Worm (Caenorhabditis elegans) whole organism, L4 larva: Measurements from ENCODE around the gene acc-3.

ENCODE experiments used
- F26F4.8 ChIP-seq: fragments of 200-800 bp; sonication (Bioruptor generic); conservative IDR thresholded peaks from 2 replicates; pipeline ENCODE4 v1.3.6; 2022; ENCODE audit warnings: missing genetic modification characterization, missing compliant biosample characterization
- F44E2.7 ChIP-seq: fragments of 200-800 bp; sonication (Bioruptor generic); IDR thresholded peaks from 2 replicates; pipeline ENCODE4 v2.1.2; 2022; ENCODE audit warnings: missing genetic modification characterization, missing compliant biosample characterization
- T20F7.1 ChIP-seq: fragments of 200-800 bp; sonication (Bioruptor generic); optimal IDR thresholded peaks from 2 replicates; lab custom pipeline; 2018; ENCODE audit warnings: mild to moderate bottlenecking, missing genetic modification characterization, missing compliant biosample characterization
- T26A8.4 ChIP-seq: fragments of 200-800 bp; sonication (Bioruptor generic); IDR thresholded peaks from 2 replicates; pipeline ENCODE4 v1.3.6; 2022; ENCODE audit warnings: missing genetic modification characterization, missing compliant biosample characterization
- Y48G9A.11 ChIP-seq: fragments of 200-800 bp; sonication (Bioruptor generic); IDR thresholded peaks from 2 replicates; pipeline ENCODE4 v1.3.6; 2022; ENCODE audit warnings: missing genetic modification reagents, missing genetic modification characterization, missing compliant biosample characterization
- aha-1 ChIP-seq: fragments of 150-350 bp; peaks from one replicate; lab custom pipeline; 2014; ENCODE audit warnings: missing biosample characterization, missing genetic modification characterization
- ama-1 ChIP-seq: fragments of 150-350 bp; optimal IDR thresholded peaks from 2 replicates; lab custom pipeline; 2014; ENCODE audit warnings: inconsistent platforms, mixed read lengths
- attf-4 ChIP-seq: sonication (generic microtip); optimal IDR thresholded peaks from 3 replicates; lab custom pipeline; 2017; ENCODE audit warnings: missing biosample characterization, missing genetic modification characterization
- ceh-28 ChIP-seq: fragments of 150-350 bp; optimal IDR thresholded peaks from 2 replicates; lab custom pipeline; 2014; ENCODE audit warnings: missing biosample characterization, missing genetic modification reagents, missing genetic modification characterization
- ceh-32 ChIP-seq: sonication (generic microtip); optimal IDR thresholded peaks from 2 replicates; lab custom pipeline; 2016; ENCODE audit warnings: mild to moderate bottlenecking, missing genetic modification characterization, missing compliant biosample characterization; ENCODE audit not compliant: poor library complexity
- ceh-62 ChIP-seq: sonication (generic microtip); optimal IDR thresholded peaks from 2 replicates; lab custom pipeline; 2017; ENCODE audit warnings: missing biosample characterization, missing genetic modification characterization
- ces-1 ChIP-seq: fragments of 150-350 bp; sonication (generic microtip); optimal IDR thresholded peaks from 4 replicates; lab custom pipeline; 2014; ENCODE audit warnings: missing biosample characterization, missing genetic modification reagents, missing genetic modification characterization
- cey-2 ChIP-seq: sonication (generic microtip); optimal IDR thresholded peaks from 3 replicates; lab custom pipeline; 2017; ENCODE audit warnings: missing genetic modification characterization, mild to moderate bottlenecking, missing compliant biosample characterization, antibody characterized with exemption, borderline replicate concordance; ENCODE audit not compliant: insufficient read depth
- ctbp-1 ChIP-seq: fragments of 200-800 bp; sonication (Bioruptor generic); IDR thresholded peaks from 2 replicates; pipeline ENCODE4 v1.3.6; 2022; ENCODE audit warnings: missing genetic modification reagents, missing genetic modification characterization, missing compliant biosample characterization
- daf-16 ChIP-seq, 3 experiments: sonication (generic microtip); optimal IDR thresholded peaks; 2 replicates each; lab custom pipeline; 2016 to 2017; ENCODE audit warnings: missing genetic modification characterization in 3 of 3, missing genetic modification reagents in 3 of 3, mild to moderate bottlenecking in 2 of 3, missing compliant biosample characterization in 2 of 3, missing biosample characterization in 1 of 3, moderate library complexity in 1 of 3
- dpl-1 ChIP-seq: fragments of 150-350 bp; optimal IDR thresholded peaks from 2 replicates; lab custom pipeline; 2014; ENCODE audit warnings: missing biosample characterization, missing genetic modification reagents, missing genetic modification characterization
- duxl-1 ChIP-seq: sonication (generic microtip); optimal IDR thresholded peaks from 2 replicates; lab custom pipeline; 2016; ENCODE audit warnings: mild to moderate bottlenecking, missing genetic modification characterization, moderate library complexity, missing compliant biosample characterization; ENCODE audit not compliant: poor library complexity
- egl-43 ChIP-seq: fragments of 200-800 bp; sonication (Bioruptor generic); IDR thresholded peaks from 2 replicates; pipeline ENCODE4 v1.3.6; 2022; ENCODE audit warnings: missing genetic modification reagents, missing genetic modification characterization, missing compliant biosample characterization
- gei-8 ChIP-seq: fragments of 200-800 bp; sonication (Bioruptor generic); optimal IDR thresholded peaks from 2 replicates; lab custom pipeline; 2018; ENCODE audit warnings: mild to moderate bottlenecking, missing genetic modification characterization, missing compliant biosample characterization
- hif-1 ChIP-seq, 2 experiments: sonication (generic microtip); optimal IDR thresholded peaks; 2 replicates each; lab custom pipeline; 2016 to 2017; ENCODE audit warnings: missing compliant biosample characterization in 2 of 2, missing genetic modification characterization in 2 of 2, missing genetic modification reagents in 2 of 2, missing genotype in 2 of 2, mild to moderate bottlenecking in 1 of 2
- hmg-1.1 ChIP-seq: fragments of 200-800 bp; sonication (Bioruptor generic); IDR thresholded peaks from 2 replicates; pipeline ENCODE4 v1.3.6; 2022; ENCODE audit warnings: missing genetic modification reagents, missing genetic modification characterization, missing compliant biosample characterization
- lin-29 ChIP-seq: fragments of 200-800 bp; sonication (Bioruptor generic); IDR thresholded peaks from 2 replicates; pipeline ENCODE4 v1.3.6; 2022; ENCODE audit warnings: missing genetic modification reagents, missing genetic modification characterization, missing compliant biosample characterization
- lir-3 ChIP-seq: sonication (generic microtip); optimal IDR thresholded peaks from 2 replicates; lab custom pipeline; 2016; ENCODE audit warnings: mild to moderate bottlenecking, missing genetic modification characterization, missing compliant biosample characterization
- madf-9 ChIP-seq: fragments of 200-800 bp; sonication (Bioruptor generic); conservative IDR thresholded peaks from 2 replicates; pipeline ENCODE4 v1.3.6; 2022; ENCODE audit warnings: missing genetic modification reagents, missing genetic modification characterization, missing compliant biosample characterization
- mes-2 ChIP-seq: sonication (generic microtip); optimal IDR thresholded peaks from 2 replicates; lab custom pipeline; 2016; ENCODE audit warnings: missing genotype, mild to moderate bottlenecking, missing genetic modification characterization, missing compliant biosample characterization; ENCODE audit not compliant: poor library complexity, severe bottlenecking
- mxl-3 ChIP-seq: fragments of 200-800 bp; sonication (Bioruptor generic); optimal IDR thresholded peaks from 2 replicates; lab custom pipeline; 2018; ENCODE audit warnings: mild to moderate bottlenecking, missing genetic modification characterization, missing compliant biosample characterization
- nhr-25 ChIP-seq: sonication (generic microtip); optimal IDR thresholded peaks from 2 replicates; lab custom pipeline; 2017; ENCODE audit warnings: missing genetic modification characterization, mild to moderate bottlenecking, missing compliant biosample characterization, antibody characterized with exemption, moderate library complexity, borderline replicate concordance; ENCODE audit not compliant: insufficient read depth
- nhr-41 ChIP-seq: fragments of 200-800 bp; sonication (Bioruptor generic); IDR thresholded peaks from 2 replicates; pipeline ENCODE4 v1.3.6; 2022; ENCODE audit warnings: missing genetic modification reagents, missing genetic modification characterization, missing compliant biosample characterization
- nhr-48 ChIP-seq: sonication (generic microtip); optimal IDR thresholded peaks from 2 replicates; lab custom pipeline; 2016; ENCODE audit warnings: mild to moderate bottlenecking, missing genetic modification characterization, missing compliant biosample characterization
- nhr-6 ChIP-seq: fragments of 150-350 bp; optimal IDR thresholded peaks from 2 replicates; lab custom pipeline; 2014; ENCODE audit warnings: missing biosample characterization, missing genetic modification characterization
- nhr-77 ChIP-seq: fragments of 150-350 bp; optimal IDR thresholded peaks from 2 replicates; lab custom pipeline; 2014; ENCODE audit warnings: missing biosample characterization, missing genetic modification characterization
- php-3 ChIP-seq: fragments of 200-800 bp; sonication (Bioruptor generic); IDR thresholded peaks from 2 replicates; pipeline ENCODE4 v1.3.6; 2022; ENCODE audit warnings: missing genetic modification reagents, missing genetic modification characterization, missing compliant biosample characterization
- pqm-1 ChIP-seq: sonication (generic microtip); optimal IDR thresholded peaks from 2 replicates; lab custom pipeline; 2017; ENCODE audit warnings: missing biosample characterization, missing genetic modification characterization
- rbr-2 ChIP-seq: sonication (generic microtip); optimal IDR thresholded peaks from 2 replicates; lab custom pipeline; 2016; ENCODE audit warnings: missing genotype, missing genetic modification characterization, missing compliant biosample characterization
- sdz-12 ChIP-seq: fragments of 200-800 bp; sonication (Bioruptor generic); optimal IDR thresholded peaks from 2 replicates; lab custom pipeline; 2018; ENCODE audit warnings: mild to moderate bottlenecking, missing genetic modification characterization, missing compliant biosample characterization
- snpc-4 ChIP-seq: fragments of 150-350 bp; optimal IDR thresholded peaks from 2 replicates; lab custom pipeline; 2014; ENCODE audit warnings: missing biosample characterization, missing genetic modification characterization
- spr-1 ChIP-seq: sonication (generic microtip); optimal IDR thresholded peaks from 2 replicates; lab custom pipeline; 2016; ENCODE audit warnings: mild to moderate bottlenecking, missing genetic modification characterization, missing compliant biosample characterization
- tag-97 ChIP-seq: fragments of 200-800 bp; sonication (Bioruptor generic); IDR thresholded peaks from 2 replicates; pipeline ENCODE4 v1.3.6; 2022; ENCODE audit warnings: missing genetic modification characterization, missing compliant biosample characterization
- unc-130 ChIP-seq: sonication (generic microtip); optimal IDR thresholded peaks from 2 replicates; lab custom pipeline; 2016; ENCODE audit warnings: missing genetic modification reagents, missing genetic modification characterization, missing compliant biosample characterization
- unc-39 ChIP-seq: sonication (generic microtip); optimal IDR thresholded peaks from 2 replicates; lab custom pipeline; 2017; ENCODE audit warnings: missing biosample characterization, missing genetic modification characterization
- unc-62 ChIP-seq, 3 experiments: fragments of 150-350 bp in 1 of 3; sonication (generic microtip); optimal IDR thresholded peaks in 2 of 3; peaks in 1 of 3; 1 replicate in 1 of 3; 2 replicates in 2 of 3; lab custom pipeline; 2014 to 2017; ENCODE audit warnings: missing biosample characterization in 3 of 3, missing genetic modification characterization in 3 of 3, missing genetic modification reagents in 3 of 3, missing genotype in 1 of 3
- vab-7 ChIP-seq: fragments of 200-800 bp; sonication (Bioruptor generic); IDR thresholded peaks from 2 replicates; pipeline ENCODE4 v1.3.6; 2022; ENCODE audit warnings: missing genetic modification reagents, missing genetic modification characterization, missing compliant biosample characterization
- zfp-3 ChIP-seq: fragments of 200-800 bp; sonication (Bioruptor generic); conservative IDR thresholded peaks from 2 replicates; pipeline ENCODE4 v1.3.6; 2022; ENCODE audit warnings: missing genetic modification reagents, missing genetic modification characterization, missing compliant biosample characterization

Gene acc-3

DNA sequence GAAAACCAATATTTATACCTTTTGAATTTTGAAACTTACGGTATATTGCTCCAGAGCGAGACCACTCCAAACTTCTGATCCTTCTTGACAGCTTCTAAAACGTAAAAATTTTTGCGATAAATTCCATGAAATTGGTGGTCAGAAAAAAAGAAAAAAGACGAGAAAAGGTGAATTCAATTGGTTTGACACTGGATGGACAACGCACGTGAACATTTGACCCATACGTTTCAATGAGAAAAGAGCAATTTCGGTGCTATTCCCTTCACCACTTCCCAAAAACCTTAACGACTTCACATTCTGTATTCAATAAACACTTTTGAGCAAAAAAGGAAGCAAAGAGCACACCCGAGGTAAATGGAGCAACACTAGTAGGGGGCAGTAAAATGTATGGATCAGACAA, at the start of gene acc-3:
Gene acc-3 (minus strand): TSS at position 101 of the 400 bp plus-strand sequence.
- TF ChIP-seq ceh-28 (tag; lab: Kevin White, UChicago): no peak
- TF ChIP-seq hif-1 (tag; optimal IDR thresholded peaks at IDR 0.05; lab: Kevin White, UChicago): no peak
- no peak for TF ChIP-seq ctbp-1 (GFP tag; lab: Robert Waterston, UW)
- TF ChIP-seq php-3: no peak
- TF ChIP-seq, all 104 proteins: peak for 0

DNA sequence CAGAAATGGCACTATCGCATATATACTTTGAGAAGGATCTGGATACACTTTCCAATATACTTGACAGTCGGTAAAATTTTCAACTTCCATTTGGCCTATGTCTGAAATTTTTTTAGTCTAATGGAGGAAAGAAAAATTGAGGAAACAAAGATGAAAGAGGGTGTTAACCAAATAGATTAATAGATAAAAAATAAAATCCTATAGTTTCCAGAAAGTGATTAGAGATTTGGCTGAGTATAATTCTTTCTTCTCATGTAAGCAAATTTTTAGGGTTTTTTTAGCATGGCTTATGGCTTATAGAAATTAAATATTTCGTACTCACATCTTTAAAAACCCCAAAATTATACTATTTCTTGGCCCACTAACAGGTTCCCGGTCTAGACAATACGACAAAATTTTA, 42.6 kb upstream of the acc-3 start, which contains the start of gene npr-1:
Gene npr-1 (minus strand): TSS at position 101 of the 400 bp plus-strand sequence.
- TF ChIP-seq T26A8.4 (GFP tag; lab: Robert Waterston, UW) (no peak), Y48G9A.11 (GFP tag; lab: Robert Waterston, UW) (no peak), egl-43 (GFP tag; lab: Robert Waterston, UW) (no peak), unc-130 (GFP tag; lab: Kevin White, UChicago) (no peak), duxl-1 (no peak), mes-2 (tag; lab: Kevin White, UChicago) (no peak), nhr-48 (tag; lab: Kevin White, UChicago) (no peak), madf-9 (no peak), ceh-28 (tag; lab: Kevin White, UChicago) (no peak), tag-97 (no peak), mxl-3 (GFP tag; lab: Kevin White, UChicago) (no peak), spr-1 (tag; lab: Kevin White, UChicago) (no peak), vab-7 (GFP tag; lab: Robert Waterston, UW) (no peak), F44E2.7 (GFP tag; lab: Robert Waterston, UW) (no peak)

DNA sequence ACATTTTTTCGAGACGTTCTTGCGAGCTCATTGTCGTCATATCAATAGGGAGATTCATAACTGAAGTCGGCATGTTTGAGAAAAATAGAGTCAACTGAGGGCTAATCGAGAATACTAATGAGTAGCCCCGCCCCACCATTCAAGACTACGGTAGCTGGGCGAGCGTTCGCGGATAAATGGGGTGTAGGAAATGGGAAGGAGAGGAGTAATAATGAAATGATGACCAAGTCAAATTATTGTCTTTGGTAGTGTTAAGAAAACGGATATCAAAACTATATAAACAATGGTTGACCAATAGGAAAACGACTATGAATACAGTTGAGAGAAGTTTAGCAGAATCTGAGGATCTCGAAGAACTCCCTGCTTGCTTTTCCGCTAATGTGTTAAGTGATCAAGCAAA, 34.3 kb upstream of the acc-3 start, which contains the start of gene mls-2:
Gene mls-2 (minus strand): TSS at position 101 of the 400 bp plus-strand sequence.
- no peak for TF ChIP-seq hmg-1.1 (GFP tag; lab: Robert Waterston, UW)
- no peak for TF ChIP-seq gei-8 (GFP tag; lab: Kevin White, UChicago)
- TF ChIP-seq aha-1 (tag; lab: Kevin White, UChicago): no peak
- no peak for TF ChIP-seq php-3
- no peak for TF ChIP-seq nhr-41 (GFP tag; lab: Robert Waterston, UW)
- TF ChIP-seq rbr-2: no peak
- TF ChIP-seq pqm-1 (tag; lab: Kevin White, UChicago): no peak
- no peak for TF ChIP-seq nhr-77
- TF ChIP-seq ceh-32 (tag; lab: Kevin White, UChicago): no peak

DNA sequence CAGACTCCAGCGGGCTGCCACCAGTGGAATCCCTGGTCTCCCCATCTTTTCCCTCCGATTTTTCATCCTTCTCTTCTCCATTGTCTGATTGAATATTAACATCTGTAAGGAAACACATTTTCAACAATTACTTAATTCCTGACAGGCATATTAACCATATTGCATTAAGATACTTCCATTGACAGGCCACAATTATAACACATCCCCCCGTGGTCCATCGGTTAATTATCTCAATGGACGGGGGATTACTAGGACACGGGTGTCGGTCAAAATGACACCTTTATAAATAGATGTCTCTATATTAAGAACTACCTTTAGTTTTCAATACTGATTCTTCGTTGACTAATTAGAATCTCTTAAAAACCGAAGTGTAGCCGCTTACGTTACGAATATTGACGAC, 32.4 kb upstream of the acc-3 start:
- no peak for TF ChIP-seq T20F7.1 (GFP tag; lab: Kevin White, UChicago)
- TF ChIP-seq daf-16 (GFP tag; optimal IDR thresholded peaks at IDR 0.05; lab: Kevin White, UChicago): no peak
- no peak for TF ChIP-seq daf-16 (tag; optimal IDR thresholded peaks at IDR 0.05; lab: Kevin White, UChicago)
- no peak for TF ChIP-seq ceh-62
- no peak for TF ChIP-seq unc-39
- TF ChIP-seq sdz-12 (GFP tag; lab: Kevin White, UChicago): no peak
- TF ChIP-seq ceh-32 (tag; lab: Kevin White, UChicago): no peak
- no peak for TF ChIP-seq unc-62 (GFP tag; optimal IDR thresholded peaks at IDR 0.05 in 1 of 2; lab: Kevin White, UChicago)
- no peak for TF ChIP-seq unc-62 (tag; optimal IDR thresholded peaks at IDR 0.05; lab: Kevin White, UChicago)
- TF ChIP-seq F26F4.8 (GFP tag; lab: Robert Waterston, UW): no peak
- no peak for TF ChIP-seq ama-1 (lab: Kevin White, UChicago)
- TF ChIP-seq cey-2 (tag; lab: Kevin White, UChicago): no peak
- TF ChIP-seq lin-29 (GFP tag; lab: Robert Waterston, UW): no peak
- TF ChIP-seq lir-3 (tag; lab: Kevin White, UChicago): no peak
- TF ChIP-seq dpl-1 (GFP tag; lab: Kevin White, UChicago): no peak
- TF ChIP-seq ces-1 (GFP tag; lab: Kevin White, UChicago): no peak
- no peak for TF ChIP-seq zfp-3 (GFP tag; lab: Robert Waterston, UW)
- TF ChIP-seq attf-4: no peak
- TF ChIP-seq nhr-25 (tag; lab: Kevin White, UChicago): no peak
- TF ChIP-seq snpc-4: no peak
- TF ChIP-seq hmg-1.1 (GFP tag; lab: Robert Waterston, UW): no peak
- no peak for TF ChIP-seq nhr-6
